Worm (Caenorhabditis elegans) whole organism, late embryonic: ENCODE results near the gene fbxb-60.

Source experiments
- C38D4.7 ChIP-seq: fragments of 200-800 bp; sonication (Bioruptor generic); optimal IDR thresholded peaks from 2 replicates; lab custom pipeline; 2018; ENCODE audit warnings: mild to moderate bottlenecking, missing genetic modification characterization, moderate library complexity, missing compliant biosample characterization
- F13H6.1 ChIP-seq: sonication (generic microtip); optimal IDR thresholded peaks from 2 replicates; lab custom pipeline; 2016; ENCODE audit warnings: missing genetic modification characterization, missing compliant biosample characterization
- K02D7.2 ChIP-seq: sonication (generic microtip); optimal IDR thresholded peaks from 2 replicates; lab custom pipeline; 2017; ENCODE audit warnings: mild to moderate bottlenecking, missing genetic modification characterization, missing compliant biosample characterization
- Y22D7AL.16 ChIP-seq: sonication (generic microtip); optimal IDR thresholded peaks from 2 replicates; lab custom pipeline; 2016; ENCODE audit warnings: missing genetic modification characterization, missing compliant biosample characterization
- ahr-1 ChIP-seq: sonication (generic microtip); optimal IDR thresholded peaks from 2 replicates; lab custom pipeline; 2016; ENCODE audit warnings: missing genetic modification characterization, missing compliant biosample characterization
- ceh-19 ChIP-seq: fragments of 200-800 bp; sonication (Bioruptor generic); optimal IDR thresholded peaks from 2 replicates; lab custom pipeline; 2018; ENCODE audit warnings: mild to moderate bottlenecking, missing genetic modification characterization, missing compliant biosample characterization
- ceh-2 ChIP-seq: sonication (generic microtip); optimal IDR thresholded peaks from 2 replicates; lab custom pipeline; 2016; ENCODE audit warnings: missing genotype, missing genetic modification characterization, missing compliant biosample characterization
- ceh-34 ChIP-seq: sonication (generic microtip); optimal IDR thresholded peaks from 2 replicates; lab custom pipeline; 2016; ENCODE audit warnings: mild to moderate bottlenecking, missing genetic modification characterization, missing compliant biosample characterization
- ceh-45 ChIP-seq: fragments of 200-800 bp; sonication (Bioruptor generic); IDR thresholded peaks from 2 replicates; pipeline ENCODE4 v1.3.6; 2022; ENCODE audit warnings: missing genetic modification reagents, missing genetic modification characterization, missing compliant biosample characterization
- ceh-9 ChIP-seq: sonication (generic microtip); optimal IDR thresholded peaks from 2 replicates; lab custom pipeline; 2016; ENCODE audit warnings: mild to moderate bottlenecking, missing genetic modification characterization, inconsistent platforms, missing compliant biosample characterization
- che-1 ChIP-seq: sonication (generic microtip); optimal IDR thresholded peaks from 2 replicates; lab custom pipeline; 2016; ENCODE audit warnings: mild to moderate bottlenecking, missing genetic modification characterization, missing compliant biosample characterization
- dmd-4 ChIP-seq: sonication (generic microtip); optimal IDR thresholded peaks from 2 replicates; lab custom pipeline; 2016; ENCODE audit warnings: borderline replicate concordance, missing genetic modification characterization, missing compliant biosample characterization
- elt-2 ChIP-seq: sonication (generic microtip); optimal IDR thresholded peaks from 2 replicates; lab custom pipeline; 2016; ENCODE audit warnings: missing genetic modification reagents, missing genetic modification characterization, missing compliant biosample characterization
- ets-4 ChIP-seq: sonication (generic microtip); optimal IDR thresholded peaks from 2 replicates; lab custom pipeline; 2016; ENCODE audit warnings: missing genetic modification characterization, missing compliant biosample characterization
- fkh-10 ChIP-seq: fragments of 150-350 bp; optimal IDR thresholded peaks from 2 replicates; lab custom pipeline; 2014; ENCODE audit warnings: missing biosample characterization, missing genetic modification reagents, missing genetic modification characterization
- gmeb-2 ChIP-seq: sonication (generic microtip); optimal IDR thresholded peaks from 2 replicates; lab custom pipeline; 2016; ENCODE audit warnings: missing genetic modification characterization, inconsistent platforms, missing compliant biosample characterization
- hlh-15 ChIP-seq: sonication (generic microtip); optimal IDR thresholded peaks from 2 replicates; lab custom pipeline; 2016; ENCODE audit warnings: missing genetic modification characterization, missing compliant biosample characterization
- hlh-30 ChIP-seq: sonication (generic microtip); optimal IDR thresholded peaks from 2 replicates; lab custom pipeline; 2017; ENCODE audit warnings: antibody characterized with exemption, missing genetic modification characterization, missing compliant biosample characterization; ENCODE audit not compliant: insufficient read depth
- hlh-6 ChIP-seq: sonication (generic microtip); optimal IDR thresholded peaks from 2 replicates; lab custom pipeline; 2016; ENCODE audit warnings: missing genotype, missing genetic modification characterization, missing compliant biosample characterization
- nfya-1 ChIP-seq: sonication (generic microtip); optimal IDR thresholded peaks from 2 replicates; lab custom pipeline; 2017; ENCODE audit warnings: missing genetic modification characterization, mild to moderate bottlenecking, missing compliant biosample characterization, antibody characterized with exemption, moderate library complexity
- pag-3 ChIP-seq: sonication (generic microtip); optimal IDR thresholded peaks from 2 replicates; lab custom pipeline; 2016; ENCODE audit warnings: missing compliant biosample characterization, missing genetic modification characterization, borderline replicate concordance
- pax-1 ChIP-seq: fragments of 150-350 bp; optimal IDR thresholded peaks from 2 replicates; lab custom pipeline; 2014; ENCODE audit warnings: missing biosample characterization, missing genetic modification characterization
- pha-2 ChIP-seq: sonication (generic microtip); optimal IDR thresholded peaks from 2 replicates; lab custom pipeline; 2017; ENCODE audit warnings: mild to moderate bottlenecking, missing genetic modification characterization, missing compliant biosample characterization
- pha-4 ChIP-seq: fragments of 150-350 bp; optimal IDR thresholded peaks from 2 replicates; lab custom pipeline; 2018; ENCODE audit warnings: missing biosample characterization, missing genetic modification reagents, missing genetic modification characterization
- pqm-1 ChIP-seq: sonication (generic microtip); optimal IDR thresholded peaks from 2 replicates; lab custom pipeline; 2016; ENCODE audit warnings: missing genetic modification characterization, missing compliant biosample characterization
- ref-2 ChIP-seq: sonication (generic microtip); optimal IDR thresholded peaks from 2 replicates; lab custom pipeline; 2016; ENCODE audit warnings: missing genetic modification characterization, missing compliant biosample characterization
- rnt-1 ChIP-seq: sonication (generic microtip); optimal IDR thresholded peaks from 2 replicates; lab custom pipeline; 2016; ENCODE audit warnings: missing genetic modification characterization, missing compliant biosample characterization
- sdc-2 ChIP-seq: sonication (generic microtip); optimal IDR thresholded peaks from 2 replicates; lab custom pipeline; 2016; ENCODE audit warnings: missing genotype, missing genetic modification characterization, missing compliant biosample characterization
- sox-2 ChIP-seq: fragments of 200-800 bp; sonication (Bioruptor generic); IDR thresholded peaks from 2 replicates; pipeline ENCODE4 v1.3.6; 2022; ENCODE audit warnings: missing genetic modification reagents, missing genetic modification characterization, missing compliant biosample characterization
- syd-9 ChIP-seq: sonication (generic microtip); optimal IDR thresholded peaks from 2 replicates; lab custom pipeline; 2016; ENCODE audit warnings: mild to moderate bottlenecking, missing genetic modification characterization, moderate library complexity, missing compliant biosample characterization
- tbx-2 ChIP-seq: sonication (generic microtip); optimal IDR thresholded peaks from 2 replicates; lab custom pipeline; 2016; ENCODE audit warnings: missing genetic modification characterization, missing compliant biosample characterization
- tbx-7 ChIP-seq: sonication (generic microtip); optimal IDR thresholded peaks from 2 replicates; lab custom pipeline; 2016; ENCODE audit warnings: missing genotype, missing genetic modification characterization, missing compliant biosample characterization
- unc-3 ChIP-seq, 2 experiments: fragments of 200-800 bp in 1 of 2; sonication (Bioruptor generic) in 1 of 2; sonication (generic microtip) in 1 of 2; conservative IDR thresholded peaks in 1 of 2; optimal IDR thresholded peaks in 1 of 2; 2 replicates each; pipeline versions ENCODE4 v1.3.6 to Lab custom; 2016 to 2022; ENCODE audit warnings: missing compliant biosample characterization in 2 of 2, missing genetic modification characterization in 2 of 2, missing genetic modification reagents in 1 of 2
- unc-42 ChIP-seq: sonication (generic microtip); optimal IDR thresholded peaks from 2 replicates; lab custom pipeline; 2016; ENCODE audit warnings: missing genotype, missing genetic modification characterization, missing compliant biosample characterization
- unc-55 ChIP-seq: sonication (generic microtip); optimal IDR thresholded peaks from 2 replicates; lab custom pipeline; 2017; ENCODE audit warnings: missing biosample characterization, missing genetic modification reagents, missing genetic modification characterization
- zip-5 ChIP-seq: sonication (generic microtip); optimal IDR thresholded peaks from 2 replicates; lab custom pipeline; 2016; ENCODE audit warnings: missing genetic modification characterization, missing compliant biosample characterization
- ztf-16 ChIP-seq: sonication (generic microtip); optimal IDR thresholded peaks from 2 replicates; lab custom pipeline; 2017; ENCODE audit warnings: missing genetic modification characterization, missing compliant biosample characterization

The fbxb-60 gene

ce11 chrV:19296723-19297122, 887 bp upstream of the fbxb-60 start, which contains the start of gene F55C9.6:
Gene F55C9.6, minus strand, starts transcription at chrV:19296823.
- TF ChIP-seq ceh-19 (no peak), Y22D7AL.16 (tag; lab: Kevin White, UChicago) (no peak), syd-9 (tag; lab: Kevin White, UChicago) (no peak), rnt-1 (tag; lab: Kevin White, UChicago) (no peak), gmeb-2 (tag; lab: Kevin White, UChicago) (no peak), ceh-45 (GFP tag; lab: Robert Waterston, UW) (no peak), ceh-34 (tag; lab: Kevin White, UChicago) (no peak)
- TF ChIP-seq, all 69 proteins: peak for 0

DNA sequence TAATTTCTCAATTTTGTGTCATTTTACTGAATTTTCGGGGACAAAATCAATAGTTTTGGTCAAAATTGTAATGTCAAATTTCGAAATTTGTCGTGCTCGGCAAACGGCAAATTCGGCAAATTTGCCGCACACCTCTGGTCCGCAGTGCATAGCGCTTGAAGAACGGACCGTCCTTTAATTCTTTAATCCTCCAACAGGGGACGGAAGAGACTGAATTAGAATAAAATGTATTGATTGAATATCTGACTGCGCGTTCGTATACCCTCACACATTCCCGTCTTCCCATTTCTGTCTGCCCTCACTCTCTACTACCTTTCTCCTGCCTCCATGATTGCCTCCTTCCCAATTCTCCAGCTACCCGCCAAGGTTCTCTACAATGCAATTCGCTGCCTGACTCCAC, 1.7 kb downstream of the fbxb-60 start, which contains the start of gene F55C9.14:
Gene F55C9.14, plus strand, starts transcription at position 301 of the 400 bp plus-strand sequence.
- no peak for TF ChIP-seq pax-1 (tag; lab: Kevin White, UChicago)
- TF ChIP-seq sdc-2 (tag; lab: Kevin White, UChicago), result no peak
- no peak for TF ChIP-seq zip-5 (tag; lab: Kevin White, UChicago)
- no peak for TF ChIP-seq tbx-7 (tag; lab: Kevin White, UChicago)
- no peak for TF ChIP-seq hlh-15
- TF ChIP-seq syd-9 (tag; lab: Kevin White, UChicago), result no peak
- TF ChIP-seq ahr-1 (tag; lab: Kevin White, UChicago), result no peak
- TF ChIP-seq unc-55 (GFP tag; lab: Kevin White, UChicago), result no peak
- TF ChIP-seq unc-3 (GFP tag; conservative IDR thresholded peaks at IDR 0.05; lab: Robert Waterston, UW), result no peak
- no peak for TF ChIP-seq unc-3 (tag; optimal IDR thresholded peaks at IDR 0.05; lab: Kevin White, UChicago)
- TF ChIP-seq dmd-4 (tag; lab: Kevin White, UChicago), result no peak
- no peak for TF ChIP-seq hlh-30
- TF ChIP-seq fkh-10 (GFP tag; lab: Kevin White, UChicago), result no peak

- TF ChIP-seq ceh-2 (tag; lab: Kevin White, UChicago), result no peak
- no peak for TF ChIP-seq hlh-15
Measured at ce11 chrV:19301934-19302333, 4.3 kb downstream of the fbxb-60 start, which contains the start of gene fbxb-62. Gene fbxb-62, minus strand, starts transcription at chrV:19302034.

DNA sequence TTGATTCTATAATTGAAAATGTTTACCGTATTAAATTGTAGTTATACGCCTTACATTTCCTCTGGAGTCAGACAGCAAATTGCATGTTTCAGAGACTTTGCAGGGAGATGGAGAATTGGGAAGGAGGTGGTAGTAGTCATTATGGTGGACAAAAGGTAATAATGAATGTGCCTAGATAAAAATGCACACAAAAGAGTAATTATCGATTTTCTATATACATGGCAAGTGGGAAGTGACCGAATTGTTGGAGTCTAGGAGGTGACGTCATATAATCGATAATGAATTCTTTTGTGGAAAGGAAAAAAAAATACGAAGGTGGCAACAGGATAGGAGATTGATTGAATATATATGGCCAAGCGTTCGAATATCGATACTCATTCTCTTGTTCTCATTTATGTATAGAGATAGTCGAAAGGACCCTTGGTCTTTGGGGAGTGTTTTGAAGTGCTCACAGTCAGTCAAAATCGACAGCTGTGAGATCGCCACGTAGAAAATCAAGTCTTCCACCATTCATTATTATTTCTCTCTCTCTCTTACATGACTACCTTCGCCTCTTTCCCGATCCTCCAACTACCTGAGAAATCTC, 6.1 kb downstream of the fbxb-60 start, which contains the start of the genes fbxb-63 and fbxb-61:
Gene fbxb-63, minus strand, starts transcription at position 142 of the 586 bp plus-strand sequence.
Gene fbxb-61, plus strand, starts transcription at position 536 of the 586 bp plus-strand sequence.
- no peak for TF ChIP-seq dmd-4 (tag; lab: Kevin White, UChicago)
- TF ChIP-seq ets-4 (tag; lab: Kevin White, UChicago), result no peak
- no peak for TF ChIP-seq unc-42 (tag; lab: Kevin White, UChicago)
- no peak for TF ChIP-seq pha-4 (tag; lab: Kevin White, UChicago)
- TF ChIP-seq ztf-16 (tag; lab: Kevin White, UChicago), result no peak
- TF ChIP-seq elt-2 (tag; lab: Kevin White, UChicago), result no peak
- TF ChIP-seq hlh-15, result no peak
- TF ChIP-seq gmeb-2 (tag; lab: Kevin White, UChicago), result no peak
- TF ChIP-seq pqm-1 (tag; lab: Kevin White, UChicago), result no peak
- no peak for TF ChIP-seq ceh-9
- no peak for TF ChIP-seq pha-2 (tag; lab: Kevin White, UChicago)
- no peak for TF ChIP-seq zip-5 (tag; lab: Kevin White, UChicago)
- no peak for TF ChIP-seq K02D7.2

DNA sequence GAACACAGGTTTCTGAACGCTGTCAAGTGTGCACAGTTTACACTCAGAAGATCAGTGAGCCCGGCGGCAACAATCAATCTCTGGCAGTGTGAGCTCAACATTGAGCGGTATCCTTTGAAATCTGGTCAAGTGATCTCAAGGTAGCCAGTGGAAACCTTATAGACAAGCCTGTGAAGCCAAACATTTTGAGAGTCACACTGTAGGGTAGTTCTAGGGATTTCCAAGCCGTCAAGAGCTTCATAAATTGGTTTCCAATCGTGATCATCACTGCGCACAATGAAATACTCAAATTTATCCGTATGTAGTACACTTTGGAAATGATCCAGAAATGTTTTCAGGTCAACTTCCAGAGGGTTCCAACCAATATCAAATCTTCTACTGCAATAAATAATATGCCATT, 9.3 kb downstream of the fbxb-60 start, which contains the start of gene F55C9.15:
Gene F55C9.15, minus strand, starts transcription at position 101 of the 400 bp plus-strand sequence.
- no peak for TF ChIP-seq syd-9 (tag; lab: Kevin White, UChicago)
- TF ChIP-seq ref-2 (tag; lab: Kevin White, UChicago), result no peak
- no peak for TF ChIP-seq gmeb-2 (tag; lab: Kevin White, UChicago)
- TF ChIP-seq pha-2 (tag; lab: Kevin White, UChicago), result no peak
- no peak for TF ChIP-seq sox-2 (GFP tag; lab: Robert Waterston, UW)
- TF ChIP-seq pha-4 (tag; lab: Kevin White, UChicago), result no peak
- no peak for TF ChIP-seq tbx-2 (tag; lab: Kevin White, UChicago)
- no peak for TF ChIP-seq nfya-1 (tag; lab: Kevin White, UChicago)
- no peak for TF ChIP-seq ztf-16 (tag; lab: Kevin White, UChicago)
- TF ChIP-seq elt-2 (tag; lab: Kevin White, UChicago), result no peak
- no peak for TF ChIP-seq che-1 (tag; lab: Kevin White, UChicago)
- no peak for TF ChIP-seq ets-4 (tag; lab: Kevin White, UChicago)
- TF ChIP-seq F13H6.1 (tag; lab: Kevin White, UChicago), result no peak
- no peak for TF ChIP-seq C38D4.7 (GFP tag; lab: Kevin White, UChicago)
- TF ChIP-seq hlh-6 (tag; lab: Kevin White, UChicago), result no peak
- no peak for TF ChIP-seq sdc-2 (tag; lab: Kevin White, UChicago)
- no peak for TF ChIP-seq Y22D7AL.16 (tag; lab: Kevin White, UChicago)
- no peak for TF ChIP-seq pag-3 (tag; lab: Kevin White, UChicago)
